Worm (Caenorhabditis elegans): ENCODE results near the gene tin-9.1.

The tin-9.1 gene

DNA sequence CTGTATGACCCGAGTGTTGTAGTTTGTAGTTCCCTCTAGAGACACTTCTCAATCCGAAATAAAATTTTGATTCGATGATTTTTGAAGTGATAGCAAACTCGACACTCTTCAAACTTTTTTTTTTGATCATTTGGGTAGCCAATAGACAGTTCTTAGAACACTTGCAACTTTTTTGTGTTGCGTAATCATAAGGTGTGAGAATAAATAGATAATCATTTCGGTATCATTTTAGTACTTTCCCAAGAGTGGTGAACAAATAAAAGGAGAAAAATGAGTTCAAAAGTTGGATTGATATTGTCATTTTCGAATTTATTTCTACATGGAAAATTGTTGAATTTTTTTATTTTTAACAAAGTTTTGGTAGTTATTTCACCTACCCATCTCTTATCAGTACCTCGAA lies 19.6 kb downstream of the tin-9.1 start:
- TF ChIP-seq nhr-47 (tag; optimal IDR thresholded peaks at IDR 0.05) (no peak), alr-1 (tag; optimal IDR thresholded peaks at IDR 0.05; ENCODE audit: borderline replicate concordance) (no peak), tlp-1 (tag; optimal IDR thresholded peaks at IDR 0.05) (no peak), unc-86 (tag; optimal IDR thresholded peaks at IDR 0.05) (no peak), nhr-12 (tag; optimal IDR thresholded peaks at IDR 0.05) (no peak), unc-130 (tag; optimal IDR thresholded peaks at IDR 0.05) (no peak), pag-3 (tag; optimal IDR thresholded peaks at IDR 0.05; ENCODE audit: borderline replicate concordance, insufficient read depth) (no peak), rnt-1 (tag; optimal IDR thresholded peaks at IDR 0.05) (no peak), mef-2 (tag; optimal IDR thresholded peaks at IDR 0.05) (no peak), C04F5.9 (tag; optimal IDR thresholded peaks at IDR 0.05) (no peak), pax-3 (tag; optimal IDR thresholded peaks at IDR 0.05) (no peak), zip-4 (GFP tag; optimal IDR thresholded peaks at IDR 0.05) (no peak), nhr-90 (tag; optimal IDR thresholded peaks at IDR 0.05; ENCODE audit: poor library complexity) (no peak), nhr-84 (tag; optimal IDR thresholded peaks at IDR 0.05) (no peak), zag-1 (tag; optimal IDR thresholded peaks at IDR 0.05) (no peak), irx-1 (tag; optimal IDR thresholded peaks at IDR 0.05) (no peak), tbx-2 (tag; optimal IDR thresholded peaks at IDR 0.05) (no peak), elt-3 (tag; optimal IDR thresholded peaks at IDR 0.05) (no peak), mep-1 (tag; optimal IDR thresholded peaks at IDR 0.05) (no peak), nhr-237 (tag; optimal IDR thresholded peaks at IDR 0.05) (no peak)

ce11 chrIV:7023858-7024257 lies 20.5 kb downstream of the tin-9.1 start, which contains the start of gene adah-1:
Gene adah-1 (plus strand): TSS chrIV:7024211.
- TF ChIP-seq nhr-71 (tag; optimal IDR thresholded peaks at IDR 0.05) (peak; percentile 68), F16B12.6 (tag; optimal IDR thresholded peaks at IDR 0.05) (no peak), pax-3 (tag; optimal IDR thresholded peaks at IDR 0.05) (no peak), nhr-76 (tag; optimal IDR thresholded peaks at IDR 0.05) (no peak), nhr-19 (GFP tag; conservative IDR thresholded peaks at IDR 0.05) (peak; percentile 22; the same call in 1 of the 2 replicates), C34B4.2 (tag; optimal IDR thresholded peaks at IDR 0.05) (no peak), snu-23 (GFP tag; optimal IDR thresholded peaks at IDR 0.05) (peak; percentile 45), hpl-2 (GFP tag; optimal IDR thresholded peaks at IDR 0.05) (no peak), lsy-2 (tag; optimal IDR thresholded peaks at IDR 0.05) (peak; percentile 22 to 26), rnt-1 (tag; optimal IDR thresholded peaks at IDR 0.05) (peak; percentile 31), C04F5.9 (tag; optimal IDR thresholded peaks at IDR 0.05) (no peak), lin-14 (GFP tag; optimal IDR thresholded peaks at IDR 0.05) (peak; percentile 59), jun-1 (tag; optimal IDR thresholded peaks at IDR 0.05) (no peak), nhr-11 (tag; optimal IDR thresholded peaks at IDR 0.05) (no peak), ceh-82 (tag; optimal IDR thresholded peaks at IDR 0.05) (no peak), elt-3 (tag; optimal IDR thresholded peaks at IDR 0.05) (peak in 1 of 6 experiments; percentile 56), C16A3.4 (tag; optimal IDR thresholded peaks at IDR 0.05) (no peak), efl-1 (optimal IDR thresholded peaks at IDR 0.05) (peak in 1 of 2 experiments; percentile 11), efl-1 (GFP tag; optimal IDR thresholded peaks at IDR 0.05 in 1 of 2) (peak in 1 of 2 experiments; percentile 65), nhr-20 (tag; optimal IDR thresholded peaks at IDR 0.05) (peak; percentile 34), mep-1 (tag; optimal IDR thresholded peaks at IDR 0.05) (peak; percentile 27)

DNA sequence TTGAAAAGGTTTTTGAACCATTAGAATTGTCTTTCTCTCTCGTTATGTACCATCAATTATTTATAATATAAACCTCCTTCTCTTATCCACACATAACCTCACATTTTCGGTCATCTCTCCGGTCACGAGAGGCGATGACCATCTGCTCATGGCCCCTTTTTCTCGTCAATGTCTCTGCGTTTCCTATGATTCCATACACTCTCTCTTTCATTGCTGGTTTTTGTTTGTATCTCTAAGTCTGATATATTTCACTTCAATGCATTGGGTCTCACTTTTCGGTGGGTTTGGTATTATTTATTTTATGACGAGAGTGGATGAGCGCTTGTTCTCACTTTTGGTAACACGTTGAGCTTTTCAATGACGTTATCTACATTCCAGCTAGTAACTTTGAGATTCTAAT lies 21.4 kb downstream of the tin-9.1 start:
- TF ChIP-seq nhr-77 (tag; optimal IDR thresholded peaks at IDR 0.05) (peak; percentile 29), unc-86 (tag; optimal IDR thresholded peaks at IDR 0.05) (peak; percentile 95), fos-1 (tag; optimal IDR thresholded peaks at IDR 0.05) (peak; percentile 67), xbp-1 (tag; optimal IDR thresholded peaks at IDR 0.05) (peak; percentile 71), nhr-20 (tag; optimal IDR thresholded peaks at IDR 0.05) (peak; percentile 91), nhr-28 (tag; optimal IDR thresholded peaks at IDR 0.05) (no peak), zip-4 (GFP tag; optimal IDR thresholded peaks at IDR 0.05) (no peak), egl-27 (tag; optimal IDR thresholded peaks at IDR 0.05) (peak in 1 of 2 experiments; percentile 29), ztf-11 (tag; optimal IDR thresholded peaks at IDR 0.05) (peak in 1 of 2 experiments; percentile 89), C04F5.9 (tag; optimal IDR thresholded peaks at IDR 0.05) (no peak), tlp-1 (tag; optimal IDR thresholded peaks at IDR 0.05) (no peak), skn-1 (tag; optimal IDR thresholded peaks at IDR 0.05) (peak; percentile 61), fkh-4 (tag; optimal IDR thresholded peaks at IDR 0.05; ENCODE audit: borderline replicate concordance) (no peak), ces-1 (GFP tag; optimal IDR thresholded peaks at IDR 0.05) (no peak), nhr-237 (tag; optimal IDR thresholded peaks at IDR 0.05) (no peak), nhr-19 (GFP tag; conservative IDR thresholded peaks at IDR 0.05) (peak; percentile 74), isw-1 (GFP tag; IDR thresholded peaks at IDR 0.05) (peak; percentile 3; the same call in 1 of the 2 replicates), tbx-2 (tag; optimal IDR thresholded peaks at IDR 0.05) (peak; percentile 81), hlh-17 (GFP tag; optimal IDR thresholded peaks at IDR 0.05; ENCODE audit: borderline replicate concordance) (no peak), swsn-7 (tag; optimal IDR thresholded peaks at IDR 0.05) (peak; percentile 78), nhr-12 (tag; optimal IDR thresholded peaks at IDR 0.05) (no peak), ztf-4 (tag; optimal IDR thresholded peaks at IDR 0.05) (peak; percentile 85), C16A3.4 (tag; optimal IDR thresholded peaks at IDR 0.05) (peak; percentile 30), nhr-47 (tag; optimal IDR thresholded peaks at IDR 0.05) (peak; percentile 65)
